Fruit fly (Drosophila melanogaster) whole organism, embryonic: ENCODE results near the gene CG44008.
A peak's percentile ranks its signal among the peaks of the same experiment; 100 is the strongest.

Source experiments
- CG10209 ChIP-seq: fragments of 200-800 bp; sonication (Bioruptor generic); optimal IDR thresholded peaks from 3 replicates; lab custom pipeline; 2017; ENCODE audit warnings: missing biosample characterization, mild to moderate bottlenecking, missing genetic modification characterization, missing genetic modification reagents
- CG11723 ChIP-seq: fragments of 200-800 bp; sonication (Bioruptor generic); optimal IDR thresholded peaks from 2 replicates; lab custom pipeline; 2017; ENCODE audit warnings: missing biosample characterization, mild to moderate bottlenecking, missing genetic modification characterization
- CG13123 ChIP-seq: fragments of 200-800 bp; sonication (Bioruptor generic); optimal IDR thresholded peaks from 2 replicates; lab custom pipeline; 2016; ENCODE audit warnings: missing biosample characterization, missing genetic modification characterization
- CG13624 ChIP-seq: fragments of 200-800 bp; sonication (Bioruptor generic); optimal IDR thresholded peaks from 2 replicates; lab custom pipeline; 2016; ENCODE audit warnings: missing biosample characterization, missing genetic modification characterization
- CG14050 ChIP-seq: fragments of 200-800 bp; sonication (Bioruptor generic); IDR thresholded peaks from 3 replicates; pipeline ENCODE4 v1.3.6; 2022; ENCODE audit warnings: missing biosample characterization, missing genetic modification characterization
- CG15011 ChIP-seq: fragments of 200-800 bp; sonication (Bioruptor generic); optimal IDR thresholded peaks from 3 replicates; lab custom pipeline; 2018; ENCODE audit warnings: missing biosample characterization, mild to moderate bottlenecking, missing genetic modification characterization
- CG1529 ChIP-seq: fragments of 200-800 bp; sonication (Bioruptor generic); optimal IDR thresholded peaks from 3 replicates; lab custom pipeline; 2018; ENCODE audit warnings: missing biosample characterization, missing genetic modification characterization
- CG17385 ChIP-seq: fragments of 200-800 bp; sonication (Bioruptor generic); optimal IDR thresholded peaks from 3 replicates; lab custom pipeline; 2018; ENCODE audit warnings: missing biosample characterization, mild to moderate bottlenecking, missing genetic modification characterization
- CG17912 ChIP-seq: fragments of 200-800 bp; sonication (Bioruptor generic); optimal IDR thresholded peaks from 2 replicates; lab custom pipeline; 2018; ENCODE audit warnings: missing biosample characterization, mild to moderate bottlenecking, missing genetic modification characterization
- CG18619 ChIP-seq: fragments of 200-800 bp; sonication (Bioruptor generic); optimal IDR thresholded peaks from 3 replicates; lab custom pipeline; 2017; ENCODE audit warnings: missing biosample characterization, mild to moderate bottlenecking, missing genetic modification characterization
- CG18764 ChIP-seq: fragments of 200-800 bp; sonication (Bioruptor generic); optimal IDR thresholded peaks from 3 replicates; lab custom pipeline; 2016; ENCODE audit warnings: missing biosample characterization, missing genetic modification characterization
- CG2678 ChIP-seq: fragments of 200-800 bp; sonication (Bioruptor generic); optimal IDR thresholded peaks from 3 replicates; lab custom pipeline; 2019; ENCODE audit warnings: missing biosample characterization, mild to moderate bottlenecking, missing genetic modification characterization, moderate library complexity
- CG30020 ChIP-seq: fragments of 200-800 bp; optimal IDR thresholded peaks from 2 replicates; lab custom pipeline; 2019; ENCODE audit warnings: missing biosample characterization, mild to moderate bottlenecking, missing genetic modification characterization, moderate library complexity
- CG32532 ChIP-seq: fragments of 200-800 bp; sonication (Bioruptor generic); IDR thresholded peaks from 2 replicates; pipeline ENCODE4 v1.3.6; 2022; ENCODE audit warnings: missing biosample characterization, missing genetic modification characterization
- CG4617 ChIP-seq: fragments of 200-800 bp; sonication (Bioruptor generic); optimal IDR thresholded peaks from 3 replicates; lab custom pipeline; 2016; ENCODE audit warnings: missing biosample characterization, missing genetic modification characterization, borderline replicate concordance
- CG6683 ChIP-seq: fragments of 200-800 bp; sonication (Bioruptor generic); optimal IDR thresholded peaks from 2 replicates; lab custom pipeline; 2017; ENCODE audit warnings: missing biosample characterization, mild to moderate bottlenecking, missing genetic modification characterization, missing genetic modification reagents
- CG6791 ChIP-seq: fragments of 200-800 bp; sonication (Bioruptor generic); IDR thresholded peaks from 3 replicates; pipeline ENCODE4 v1.3.6; 2022; ENCODE audit warnings: missing biosample characterization, missing genetic modification characterization; ENCODE audit not compliant: partially characterized antibody
- CG9437 ChIP-seq: fragments of 200-800 bp; sonication (Bioruptor generic); optimal IDR thresholded peaks from 2 replicates; lab custom pipeline; 2018; ENCODE audit warnings: missing biosample characterization, mild to moderate bottlenecking, missing genetic modification characterization
- CG9609 ChIP-seq: fragments of 200-800 bp; sonication (Bioruptor generic); optimal IDR thresholded peaks from 3 replicates; lab custom pipeline; 2016; ENCODE audit warnings: missing biosample characterization, missing genetic modification characterization
- CoRest ChIP-seq: fragments of 200-800 bp; sonication (Bioruptor generic); optimal IDR thresholded peaks from 3 replicates; lab custom pipeline; 2018; ENCODE audit warnings: missing biosample characterization, mild to moderate bottlenecking, missing genetic modification characterization, moderate library complexity
- D19B ChIP-seq: fragments of 200-800 bp; sonication (Bioruptor generic); optimal IDR thresholded peaks from 2 replicates; lab custom pipeline; 2017; ENCODE audit warnings: missing biosample characterization, mild to moderate bottlenecking, missing genetic modification characterization
- Fer1 ChIP-seq: fragments of 200-800 bp; sonication (Bioruptor generic); optimal IDR thresholded peaks from 2 replicates; lab custom pipeline; 2017; ENCODE audit warnings: missing biosample characterization, mild to moderate bottlenecking, missing genetic modification characterization
- Hr51 ChIP-seq, 2 experiments: fragments of 200-800 bp; sonication (Bioruptor generic); optimal IDR thresholded peaks; 2 replicates in 1 of 2; 3 replicates in 1 of 2; lab custom pipeline; 2016 to 2018; ENCODE audit warnings: missing biosample characterization in 2 of 2, missing genetic modification characterization in 2 of 2, mild to moderate bottlenecking in 1 of 2, moderate library complexity in 1 of 2
- Meics ChIP-seq: fragments of 200-800 bp; sonication (Bioruptor generic); optimal IDR thresholded peaks from 2 replicates; lab custom pipeline; 2017; ENCODE audit warnings: missing biosample characterization, mild to moderate bottlenecking, missing genetic modification characterization
- NK7.1 ChIP-seq: fragments of 200-800 bp; sonication (Bioruptor generic); optimal IDR thresholded peaks from 3 replicates; lab custom pipeline; 2016; ENCODE audit warnings: missing biosample characterization, missing genetic modification characterization
- Oli ChIP-seq: fragments of 200-800 bp; sonication (Bioruptor generic); optimal IDR thresholded peaks from 2 replicates; lab custom pipeline; 2018; ENCODE audit warnings: missing biosample characterization, mild to moderate bottlenecking, missing genetic modification characterization, moderate library complexity
- Stat92E ChIP-seq, 3 experiments: fragments of >200 bp in 2 of 3; fragments of 200-800 bp in 1 of 3; sonication (Bioruptor generic) in 1 of 3; optimal IDR thresholded peaks; 2 replicates each; lab custom pipeline; 2017 to 2019; ENCODE audit warnings: missing biosample characterization in 3 of 3, missing genetic modification characterization in 3 of 3, mild to moderate bottlenecking in 1 of 3, moderate library complexity in 1 of 3
- al ChIP-seq: fragments of 200-800 bp; sonication (Bioruptor generic); IDR thresholded peaks from 2 replicates; pipeline ENCODE4 v1.3.6; 2022; ENCODE audit warnings: missing biosample characterization, missing genetic modification characterization
- ase ChIP-seq: fragments of 200-800 bp; sonication (Bioruptor generic); IDR thresholded peaks from 3 replicates; pipeline ENCODE4 v1.3.6; 2022; ENCODE audit warnings: missing biosample characterization, missing genetic modification characterization
- bigmax ChIP-seq: fragments of 200-800 bp; sonication (Bioruptor generic); optimal IDR thresholded peaks from 2 replicates; lab custom pipeline; 2018; ENCODE audit warnings: missing biosample characterization, mild to moderate bottlenecking, missing genetic modification characterization
- cas ChIP-seq: fragments of 200-800 bp; sonication (Bioruptor generic); IDR thresholded peaks from 2 replicates; pipeline ENCODE4 v1.3.6; 2022; ENCODE audit warnings: missing biosample characterization, missing genetic modification characterization
- cato ChIP-seq: fragments of 200-800 bp; sonication (Bioruptor generic); optimal IDR thresholded peaks from 2 replicates; lab custom pipeline; 2016; ENCODE audit warnings: missing biosample characterization, missing genetic modification characterization, borderline replicate concordance
- chm ChIP-seq: fragments of 200-800 bp; sonication (Bioruptor generic); IDR thresholded peaks from 2 replicates; pipeline ENCODE4 v1.3.6; 2022; ENCODE audit warnings: missing biosample characterization, missing genetic modification characterization
- croc ChIP-seq: fragments of 200-800 bp; sonication (Bioruptor generic); conservative IDR thresholded peaks from 3 replicates; pipeline ENCODE4 v1.3.6; 2022; ENCODE audit warnings: missing biosample characterization, missing genetic modification characterization
- crol ChIP-seq: fragments of 200-800 bp; sonication (Bioruptor generic); IDR thresholded peaks from 2 replicates; pipeline ENCODE4 v1.3.6; 2022; ENCODE audit warnings: missing biosample characterization, missing genetic modification characterization
- crp ChIP-seq, 2 experiments: fragments of 200-800 bp; sonication (Bioruptor generic); optimal IDR thresholded peaks; 2 replicates in 1 of 2; 3 replicates in 1 of 2; lab custom pipeline; 2017; ENCODE audit warnings: missing biosample characterization in 2 of 2, missing genetic modification characterization in 2 of 2, mild to moderate bottlenecking in 1 of 2, moderate library complexity in 1 of 2
- dan ChIP-seq: fragments of 200-800 bp; sonication (Bioruptor generic); IDR thresholded peaks from 2 replicates; pipeline ENCODE4 v1.3.6; 2022; ENCODE audit warnings: missing biosample characterization, missing genetic modification characterization
- dysf ChIP-seq: fragments of 200-800 bp; sonication (Bioruptor generic); IDR thresholded peaks from 3 replicates; pipeline ENCODE4 v1.3.6; 2022; ENCODE audit warnings: missing biosample characterization, missing genetic modification characterization
- eyg ChIP-seq: fragments of 200-800 bp; sonication (Bioruptor generic); optimal IDR thresholded peaks from 3 replicates; lab custom pipeline; 2016; ENCODE audit warnings: missing biosample characterization, missing genetic modification characterization
- fd102C ChIP-seq: fragments of 200-800 bp; sonication (Bioruptor generic); optimal IDR thresholded peaks from 2 replicates; lab custom pipeline; 2018; ENCODE audit warnings: missing biosample characterization, mild to moderate bottlenecking, missing genetic modification characterization, moderate library complexity
- fd96Cb ChIP-seq: fragments of 200-800 bp; sonication (Bioruptor generic); optimal IDR thresholded peaks from 2 replicates; lab custom pipeline; 2018; ENCODE audit warnings: missing biosample characterization, mild to moderate bottlenecking, missing genetic modification characterization, moderate library complexity
- gfzf ChIP-seq: fragments of 200-800 bp; sonication (Bioruptor generic); optimal IDR thresholded peaks from 2 replicates; lab custom pipeline; 2016; ENCODE audit warnings: missing biosample characterization, mild to moderate bottlenecking, missing genetic modification characterization, moderate library complexity
- ham ChIP-seq: fragments of 200-800 bp; sonication (Bioruptor generic); IDR thresholded peaks from 2 replicates; pipeline ENCODE4 v1.3.6; 2022; ENCODE audit warnings: missing biosample characterization, missing genetic modification characterization
- hth ChIP-seq: fragments of >200 bp; optimal IDR thresholded peaks from 2 replicates; lab custom pipeline; 2017; ENCODE audit warnings: inconsistent platforms
- peb ChIP-seq: fragments of 200-800 bp; sonication (Bioruptor generic); IDR thresholded peaks from 2 replicates; pipeline ENCODE4 v1.3.6; 2022; ENCODE audit warnings: missing biosample characterization, missing genetic modification characterization
- ranshi ChIP-seq: fragments of 200-800 bp; sonication (Bioruptor generic); IDR thresholded peaks from 2 replicates; pipeline ENCODE4 v1.3.6; 2022; ENCODE audit warnings: missing biosample characterization, missing genetic modification characterization
- salm ChIP-seq: fragments of 200-800 bp; sonication (Bioruptor generic); optimal IDR thresholded peaks from 2 replicates; lab custom pipeline; 2018; ENCODE audit warnings: missing biosample characterization, mild to moderate bottlenecking, missing genetic modification characterization
- sens ChIP-seq: fragments of 200-800 bp; sonication (Bioruptor generic); peaks from one replicate; lab custom pipeline; 2016; ENCODE audit warnings: missing biosample characterization, missing genetic modification characterization
- slou ChIP-seq: fragments of 200-800 bp; sonication (Bioruptor generic); optimal IDR thresholded peaks from 3 replicates; lab custom pipeline; 2016; ENCODE audit warnings: missing biosample characterization, missing genetic modification characterization

CG44008 gene

dm6 chr2L:11812781-11813664, 29.2 kb downstream of the CG44008 start (continued):
- TF ChIP-seq D19B (GFP tag; lab: Kevin White, UChicago) (peak; percentile 5), fd96Cb (no peak), peb (GFP tag; lab: Robert Waterston, UW) (no peak), croc (GFP tag; lab: Robert Waterston, UW) (no peak), CG14050 (no peak), CG4617 (GFP tag; lab: Kevin White, UChicago) (peak; percentile 68), CG2678 (peak; percentile 15), bigmax (no peak), ranshi (GFP tag; lab: Robert Waterston, UW) (no peak), chm (GFP tag; lab: Robert Waterston, UW) (no peak), dan (GFP tag; lab: Robert Waterston, UW) (no peak), CG6791 (GFP tag; lab: Robert Waterston, UW) (no peak), CG18619 (GFP tag; lab: Kevin White, UChicago) (no peak), ham (no peak), cato (GFP tag; lab: Kevin White, UChicago) (no peak), slou (no peak), sens (GFP tag; lab: Kevin White, UChicago) (peak; percentile 57), gfzf (no peak), CG10209 (no peak), CG6683 (GFP tag; lab: Kevin White, UChicago) (no peak), CG9609 (GFP tag; lab: Kevin White, UChicago) (no peak), Meics (GFP tag; lab: Kevin White, UChicago) (peak; percentile 11), cas (GFP tag; lab: Robert Waterston, UW) (no peak), CG13123 (no peak), crol (GFP tag; lab: Robert Waterston, UW) (peak; percentile 85), CG13624 (GFP tag; lab: Kevin White, UChicago) (no peak), crp (GFP tag; optimal IDR thresholded peaks at IDR 0.05; lab: Kevin White, UChicago) (no peak), Hr51 (GFP tag; optimal IDR thresholded peaks at IDR 0.05; lab: Kevin White, UChicago) (no peak), CG18764 (GFP tag; lab: Kevin White, UChicago) (no peak), CG11723 (no peak), CG30020 (no peak), eyg (GFP tag; lab: Kevin White, UChicago) (no peak), ase (GFP tag; lab: Robert Waterston, UW) (no peak), Stat92E (GFP tag; optimal IDR thresholded peaks at IDR 0.05; lab: Kevin White, UChicago) (no peak), CG17912 (GFP tag; lab: Kevin White, UChicago) (no peak), NK7.1 (GFP tag; lab: Kevin White, UChicago) (no peak), hth (lab: Kevin White, UChicago) (no peak), CoRest (tag; lab: Kevin White, UChicago) (no peak), al (GFP tag; lab: Robert Waterston, UW) (no peak), dysf (GFP tag; lab: Robert Waterston, UW) (no peak), CG1529 (GFP tag; lab: Kevin White, UChicago) (no peak), Fer1 (GFP tag; lab: Kevin White, UChicago) (no peak), salm (tag; lab: Kevin White, UChicago) (no peak), CG9437 (GFP tag; lab: Kevin White, UChicago) (no peak), fd102C (no peak), CG17385 (GFP tag; lab: Kevin White, UChicago) (peak; percentile 93), CG15011 (GFP tag; lab: Kevin White, UChicago) (no peak), Oli (tag; lab: Kevin White, UChicago) (no peak), CG32532 (GFP tag; lab: Robert Waterston, UW) (0 out of 2 replicates have a peak, but pooled peaks have one; percentile 19)
